Worm (Caenorhabditis elegans): Measurements from ENCODE around the gene F44E5.17.
A peak's percentile ranks its signal among the peaks of the same experiment; 100 is the strongest.

The F44E5.17 gene

ce11 chrII:11728545-11729105, 19.8 kb downstream of the F44E5.17 start, which contains the start of gene alh-8 (continued):
- TF ChIP-seq fos-1 (tag; optimal IDR thresholded peaks at IDR 0.05) (peak; percentile 57), nhr-129 (tag; optimal IDR thresholded peaks at IDR 0.05) (peak; percentile 69), Y55F3AM.14 (GFP tag; optimal IDR thresholded peaks at IDR 0.05) (peak; percentile 20), nhr-11 (tag; optimal IDR thresholded peaks at IDR 0.05) (no peak), sma-3 (GFP tag; optimal IDR thresholded peaks at IDR 0.05) (peak; percentile 33), nhr-21 (tag; optimal IDR thresholded peaks at IDR 0.05) (peak; percentile 16)

DNA sequence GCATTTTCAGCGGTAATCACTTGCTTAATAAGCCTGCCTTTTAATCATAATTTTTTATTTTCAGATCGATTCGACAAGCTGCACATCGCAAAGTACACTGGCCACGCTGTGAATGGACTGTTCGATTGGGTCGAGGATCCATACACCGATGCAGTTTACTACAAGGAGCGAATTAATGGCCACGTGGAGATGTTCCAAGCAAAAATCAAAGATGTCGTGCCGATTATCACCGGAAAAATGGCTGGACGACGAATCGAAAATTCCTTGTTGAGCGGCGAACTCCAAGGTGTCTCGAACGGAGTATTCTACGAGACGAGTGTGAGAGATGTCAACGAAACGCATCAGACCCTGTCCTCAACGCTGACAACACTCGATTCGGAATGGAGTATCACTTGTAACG, 21.0 kb downstream of the F44E5.17 start:
- TF ChIP-seq sma-3 (GFP tag; optimal IDR thresholded peaks at IDR 0.05) (no peak), blmp-1 (tag; optimal IDR thresholded peaks at IDR 0.05; ENCODE audit: insufficient read depth) (no peak), nhr-77 (tag; optimal IDR thresholded peaks at IDR 0.05) (no peak), snpc-4 (tag; optimal IDR thresholded peaks at IDR 0.05) (no peak), mab-5 (tag; optimal IDR thresholded peaks at IDR 0.05) (no peak), C34F6.9 (tag; optimal IDR thresholded peaks at IDR 0.05) (no peak), ceh-16 (tag; optimal IDR thresholded peaks at IDR 0.05) (no peak), elt-1 (tag; optimal IDR thresholded peaks at IDR 0.05) (no peak), R02D3.7 (tag; optimal IDR thresholded peaks at IDR 0.05) (no peak), unc-39 (tag; optimal IDR thresholded peaks at IDR 0.05) (no peak), sem-4 (tag; optimal IDR thresholded peaks at IDR 0.05) (no peak), ama-1 (optimal IDR thresholded peaks at IDR 0.05) (no peak), F13H6.1 (tag; optimal IDR thresholded peaks at IDR 0.05) (no peak), lin-39 (tag; optimal IDR thresholded peaks at IDR 0.05) (no peak), dmd-4 (tag; optimal IDR thresholded peaks at IDR 0.05) (no peak), ztf-1 (GFP tag; conservative IDR thresholded peaks at IDR 0.05) (no peak), gmeb-1 (tag; optimal IDR thresholded peaks at IDR 0.05) (no peak), nhr-11 (tag; optimal IDR thresholded peaks at IDR 0.05) (no peak), fos-1 (tag; optimal IDR thresholded peaks at IDR 0.05) (no peak), egl-27 (tag; optimal IDR thresholded peaks at IDR 0.05) (no peak)

- TF ChIP-seq ztf-4 (tag; optimal IDR thresholded peaks at IDR 0.05) (peak; percentile 38), aly-2 (tag; optimal IDR thresholded peaks at IDR 0.05) (no peak)
Observed at ce11 chrII:11726470-11727106, 21.8 kb downstream of the F44E5.17 start, which contains the start of gene F13D12.5. TSS of gene F13D12.5 (plus strand) at chrII:11726814.

ce11 chrII:11725615-11726014, 22.8 kb downstream of the F44E5.17 start:
- TF ChIP-seq sem-4 (tag; optimal IDR thresholded peaks at IDR 0.05) (no peak), aly-2 (tag; optimal IDR thresholded peaks at IDR 0.05) (no peak)

DNA sequence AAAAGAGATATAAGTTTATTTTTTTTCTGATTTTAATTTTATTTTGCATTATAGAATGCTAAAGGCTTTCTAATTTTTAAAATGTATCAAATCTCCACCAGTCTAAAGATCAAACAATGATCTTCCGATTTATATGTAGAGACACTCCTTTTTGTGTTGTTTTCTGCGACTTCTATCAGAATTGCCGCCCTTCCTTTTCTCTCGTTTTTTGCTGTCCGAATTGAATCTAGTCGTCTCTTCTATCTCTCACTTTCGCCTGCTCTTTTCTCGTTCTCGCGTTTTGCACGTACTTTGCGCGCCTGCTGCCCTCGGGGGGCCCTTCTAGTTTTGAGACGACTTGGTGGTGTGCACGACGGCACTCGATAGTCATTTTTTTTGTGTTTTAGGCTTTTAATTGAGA, 24.0 kb downstream of the F44E5.17 start:
- TF ChIP-seq C34F6.9 (tag; optimal IDR thresholded peaks at IDR 0.05), result peak; percentile 80
- TF ChIP-seq elt-3 (tag; optimal IDR thresholded peaks at IDR 0.05), result no peak
- TF ChIP-seq nhr-6 (tag; optimal IDR thresholded peaks at IDR 0.05), result peak; percentile 26
- TF ChIP-seq ztf-11 (tag; optimal IDR thresholded peaks at IDR 0.05), result no peak
- TF ChIP-seq fos-1 (tag; optimal IDR thresholded peaks at IDR 0.05), result peak; percentile 10
- TF ChIP-seq sma-9 (GFP tag; optimal IDR thresholded peaks at IDR 0.05), result peak; percentile 48
- no peak for TF ChIP-seq sma-9 (tag; optimal IDR thresholded peaks at IDR 0.05)
- TF ChIP-seq sem-4 (tag; optimal IDR thresholded peaks at IDR 0.05), result peak; percentile 65
- peak; percentile 3 for TF ChIP-seq lin-13 (GFP tag; optimal IDR thresholded peaks at IDR 0.05)
- TF ChIP-seq F13H6.1 (tag; optimal IDR thresholded peaks at IDR 0.05), result peak; percentile 39
- no peak for TF ChIP-seq nhr-23 (tag; optimal IDR thresholded peaks at IDR 0.05)
- peak; percentile 1 for TF ChIP-seq unc-55 (GFP tag; optimal IDR thresholded peaks at IDR 0.05)
- no peak for TF ChIP-seq lin-11 (tag; optimal IDR thresholded peaks at IDR 0.05)
- peak; percentile 8 for TF ChIP-seq blmp-1 (tag; optimal IDR thresholded peaks at IDR 0.05; ENCODE audit: insufficient read depth)
- peak; percentile 42 for TF ChIP-seq nhr-129 (tag; optimal IDR thresholded peaks at IDR 0.05)
- TF ChIP-seq nhr-25 (tag; optimal IDR thresholded peaks at IDR 0.05), result peak; percentile 52
- TF ChIP-seq R02D3.7 (tag; optimal IDR thresholded peaks at IDR 0.05), result no peak
- peak; percentile 55 for TF ChIP-seq zag-1 (tag; optimal IDR thresholded peaks at IDR 0.05)
- TF ChIP-seq peb-1 (tag; optimal IDR thresholded peaks at IDR 0.05), result no peak
- TF ChIP-seq egl-27 (tag; optimal IDR thresholded peaks at IDR 0.05), result peak; percentile 41
- no peak for TF ChIP-seq nhr-10 (tag; optimal IDR thresholded peaks at IDR 0.05)
- peak in 1 of 2 experiments; percentile 65 for TF ChIP-seq lsy-2 (tag; optimal IDR thresholded peaks at IDR 0.05)
- peak; percentile 4 to 13 for TF ChIP-seq mdl-1 (tag; optimal IDR thresholded peaks at IDR 0.05)
- TF ChIP-seq ama-1 (optimal IDR thresholded peaks at IDR 0.05), result no peak
- TF ChIP-seq crh-2 (tag; optimal IDR thresholded peaks at IDR 0.05), result peak; percentile 64
- no peak for TF ChIP-seq nhr-12 (tag; optimal IDR thresholded peaks at IDR 0.05)
- TF ChIP-seq mab-5 (tag; optimal IDR thresholded peaks at IDR 0.05), result peak; percentile 18

Data from whole organism, L2 larva.